Worm (Caenorhabditis elegans) whole organism, L2 larva: ENCODE measurements around the gene crn-7.

Experiments
- lin-13 ChIP-seq: fragments of 150-350 bp; optimal IDR thresholded peaks from 2 replicates; lab custom pipeline; 2014; ENCODE audit warnings: missing biosample characterization, missing genetic modification reagents, missing genetic modification characterization
- nhr-12 ChIP-seq: fragments of 150-350 bp; optimal IDR thresholded peaks from 2 replicates; lab custom pipeline; 2014; ENCODE audit warnings: missing biosample characterization, missing genetic modification characterization
- nhr-25 ChIP-seq: fragments of 150-350 bp; sonication (generic microtip); optimal IDR thresholded peaks from 3 replicates; lab custom pipeline; 2014; ENCODE audit warnings: missing biosample characterization, missing genetic modification characterization
- sem-4 ChIP-seq: fragments of 150-350 bp; optimal IDR thresholded peaks from 2 replicates; lab custom pipeline; 2014; ENCODE audit warnings: missing biosample characterization, missing genetic modification reagents, missing genetic modification characterization
- sma-9 ChIP-seq, 2 experiments: fragments of 150-350 bp in 1 of 2; sonication (generic microtip) in 1 of 2; optimal IDR thresholded peaks; 2 replicates each; lab custom pipeline; 2014 to 2016; ENCODE audit warnings: missing genetic modification characterization in 2 of 2, mild to moderate bottlenecking in 1 of 2, missing biosample characterization in 1 of 2, missing compliant biosample characterization in 1 of 2, missing genetic modification reagents in 1 of 2, moderate library complexity in 1 of 2
- snpc-4 ChIP-seq: fragments of 150-350 bp; optimal IDR thresholded peaks from 2 replicates; lab custom pipeline; 2014; ENCODE audit warnings: missing biosample characterization, missing genetic modification characterization
- unc-39 ChIP-seq: fragments of 150-350 bp; optimal IDR thresholded peaks from 2 replicates; lab custom pipeline; 2014; ENCODE audit warnings: missing biosample characterization, missing genetic modification characterization
- unc-55 ChIP-seq: fragments of 150-350 bp; sonication (generic microtip); optimal IDR thresholded peaks from 3 replicates; lab custom pipeline; 2014; ENCODE audit warnings: missing biosample characterization, missing genetic modification reagents, missing genetic modification characterization
- zag-1 ChIP-seq: fragments of 150-350 bp; optimal IDR thresholded peaks from 2 replicates; lab custom pipeline; 2014; ENCODE audit warnings: missing biosample characterization, missing genetic modification characterization

ce11 chrIII:8226178-8226577 is 42.2 kb upstream of the crn-7 start, which contains the start of gene rfs-1:
- TF ChIP-seq lin-13 (GFP tag; lab: Kevin White, UChicago) (no peak), nhr-25 (no peak), sma-9 (GFP tag; optimal IDR thresholded peaks at IDR 0.05; lab: Kevin White, UChicago) (no peak), sma-9 (tag; optimal IDR thresholded peaks at IDR 0.05; lab: Kevin White, UChicago) (no peak), unc-39 (tag; lab: Kevin White, UChicago) (no peak), sem-4 (tag; lab: Kevin White, UChicago) (no peak), unc-55 (GFP tag; lab: Kevin White, UChicago) (no peak), zag-1 (tag; lab: Kevin White, UChicago) (no peak), snpc-4 (no peak), nhr-12 (no peak)
